Worm (Caenorhabditis elegans) whole organism, late embryonic: Measurements from ENCODE around the gene teg-1.

Experiments used
- K09A11.1 ChIP-seq: sonication (generic microtip); optimal IDR thresholded peaks from 2 replicates; lab custom pipeline; 2017; ENCODE audit warnings: antibody characterized with exemption, mild to moderate bottlenecking, missing genetic modification characterization, missing compliant biosample characterization; ENCODE audit not compliant: insufficient read depth
- ceh-9 ChIP-seq: sonication (generic microtip); optimal IDR thresholded peaks from 2 replicates; lab custom pipeline; 2016; ENCODE audit warnings: mild to moderate bottlenecking, missing genetic modification characterization, inconsistent platforms, missing compliant biosample characterization
- che-1 ChIP-seq: sonication (generic microtip); optimal IDR thresholded peaks from 2 replicates; lab custom pipeline; 2016; ENCODE audit warnings: mild to moderate bottlenecking, missing genetic modification characterization, missing compliant biosample characterization
- fax-1 ChIP-seq: sonication (generic microtip); optimal IDR thresholded peaks from 2 replicates; lab custom pipeline; 2016; ENCODE audit warnings: missing genotype, missing genetic modification characterization, missing compliant biosample characterization
- madf-2 ChIP-seq: sonication (generic microtip); optimal IDR thresholded peaks from 2 replicates; lab custom pipeline; 2017; ENCODE audit warnings: missing genetic modification characterization, missing compliant biosample characterization
- nhr-11 ChIP-seq: fragments of 150-350 bp; optimal IDR thresholded peaks from 2 replicates; lab custom pipeline; 2014; ENCODE audit warnings: missing biosample characterization, missing genetic modification characterization
- npax-4 ChIP-seq: sonication (generic microtip); optimal IDR thresholded peaks from 2 replicates; lab custom pipeline; 2016; ENCODE audit warnings: missing genetic modification characterization, missing compliant biosample characterization
- pag-3 ChIP-seq: sonication (generic microtip); optimal IDR thresholded peaks from 2 replicates; lab custom pipeline; 2016; ENCODE audit warnings: missing compliant biosample characterization, missing genetic modification characterization, borderline replicate concordance
- pat-9 ChIP-seq: fragments of 200-800 bp; sonication (Bioruptor generic); optimal IDR thresholded peaks from 2 replicates; lab custom pipeline; 2018; ENCODE audit warnings: mild to moderate bottlenecking, missing genetic modification characterization, moderate library complexity, missing compliant biosample characterization
- pha-4 ChIP-seq: fragments of 150-350 bp; optimal IDR thresholded peaks from 2 replicates; lab custom pipeline; 2018; ENCODE audit warnings: missing biosample characterization, missing genetic modification reagents, missing genetic modification characterization
- rnt-1 ChIP-seq: sonication (generic microtip); optimal IDR thresholded peaks from 2 replicates; lab custom pipeline; 2016; ENCODE audit warnings: missing genetic modification characterization, missing compliant biosample characterization
- sdc-2 ChIP-seq: sonication (generic microtip); optimal IDR thresholded peaks from 2 replicates; lab custom pipeline; 2016; ENCODE audit warnings: missing genotype, missing genetic modification characterization, missing compliant biosample characterization
- sox-2 ChIP-seq: fragments of 200-800 bp; sonication (Bioruptor generic); IDR thresholded peaks from 2 replicates; pipeline ENCODE4 v1.3.6; 2022; ENCODE audit warnings: missing genetic modification reagents, missing genetic modification characterization, missing compliant biosample characterization

DNA sequence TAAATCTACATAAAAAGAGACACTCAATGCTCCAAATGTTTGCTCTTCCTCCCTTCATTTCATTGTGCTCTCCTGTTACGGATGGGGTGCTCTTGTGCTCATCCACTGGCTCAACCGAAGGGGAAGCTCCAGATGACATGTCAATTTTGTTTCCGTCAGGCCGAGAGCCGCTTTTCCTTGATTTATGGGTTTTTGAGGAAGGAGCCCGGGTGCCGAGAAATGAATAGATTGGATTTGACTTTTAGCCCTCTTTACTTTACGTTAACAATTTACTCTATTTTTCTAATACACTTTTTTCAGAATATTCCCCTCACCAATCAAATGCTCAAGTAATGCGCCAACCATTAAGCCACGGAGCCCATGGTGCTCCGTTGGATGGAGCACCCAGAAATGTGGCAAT is 42.1 kb upstream of the teg-1 start, which contains the start of gene T28D6.4:
- no peak for TF ChIP-seq ceh-9 (tag; lab: Kevin White, UChicago)
- no peak for TF ChIP-seq madf-2 (tag; lab: Kevin White, UChicago)
- TF ChIP-seq npax-4: no peak
- no peak for TF ChIP-seq nhr-11 (tag; lab: Kevin White, UChicago)
- TF ChIP-seq fax-1 (tag; lab: Kevin White, UChicago): no peak
- no peak for TF ChIP-seq pat-9 (tag; lab: Kevin White, UChicago)
- no peak for TF ChIP-seq pag-3 (tag; lab: Kevin White, UChicago)
- TF ChIP-seq K09A11.1 (tag; lab: Kevin White, UChicago): no peak
- TF ChIP-seq che-1 (tag; lab: Kevin White, UChicago): no peak
- no peak for TF ChIP-seq rnt-1
- no peak for TF ChIP-seq pha-4 (tag; lab: Kevin White, UChicago)
- no peak for TF ChIP-seq sdc-2 (tag; lab: Kevin White, UChicago)
- no peak for TF ChIP-seq sox-2
